Fruit fly (Drosophila melanogaster): Measurements from ENCODE around the gene Elp4.

dm6 chr2L:5553750-5554149 is 29.8 kb downstream of the Elp4 start, which contains the start of the genes CG14013 and CG14017:
- TF ChIP-seq br (GFP tag; optimal IDR thresholded peaks at IDR 0.05) (no peak), dl (GFP tag; optimal IDR thresholded peaks at IDR 0.05; ENCODE audit: insufficient read depth in 1 of 2, partially characterized antibody in 2 of 2) (no peak), foxo (GFP tag; optimal IDR thresholded peaks at IDR 0.05) (no peak), Myc (optimal IDR thresholded peaks at IDR 0.05) (no peak), Hr83 (GFP tag; optimal IDR thresholded peaks at IDR 0.05; ENCODE audit: poor library complexity, severe bottlenecking) (no peak), lola (GFP tag; optimal IDR thresholded peaks at IDR 0.05) (no peak), jim (GFP tag; optimal IDR thresholded peaks at IDR 0.05) (no peak), rgr (GFP tag; optimal IDR thresholded peaks at IDR 0.05) (no peak), psq (GFP tag; optimal IDR thresholded peaks at IDR 0.05) (no peak), Mio (GFP tag; optimal IDR thresholded peaks at IDR 0.05) (no peak), Dfd (GFP tag; optimal IDR thresholded peaks at IDR 0.05) (no peak)
